Fruit fly (Drosophila melanogaster) whole organism: Measurements from ENCODE around the gene CG14143.

Source experiments
- CG8478 ChIP-seq: fragments of >200 bp; optimal IDR thresholded peaks from 2 replicates; lab custom pipeline; 2018; ENCODE audit warnings: inconsistent platforms
- psq ChIP-seq: fragments of >200 bp; optimal IDR thresholded peaks from 2 replicates; lab custom pipeline; 2017

- no peak for TF ChIP-seq psq (lab: Kevin White, UChicago)
- TF ChIP-seq CG8478 (lab: Kevin White, UChicago) = no peak
Measured at dm6 chr3L:11119901-11120418, 14.8 kb upstream of the CG14143 start.
